Fruit fly (Drosophila melanogaster) whole organism: ENCODE measurements around the gene CG11563.

Experiments
- pan ChIP-seq: fragments of >200 bp; optimal IDR thresholded peaks from 2 replicates; lab custom pipeline; 2017
- psq ChIP-seq: fragments of >200 bp; optimal IDR thresholded peaks from 2 replicates; lab custom pipeline; 2017

- TF ChIP-seq psq (lab: Kevin White, UChicago), result no peak
- no peak for TF ChIP-seq pan (lab: Kevin White, UChicago)
These were observed 21.8 kb downstream of the CG11563 start, which contains the start of gene CG2187 for dm6 chr3R:31758587-31759167.
